Fruit fly (Drosophila melanogaster) whole organism, wandering third instar larva: ENCODE data around the gene ifc.

ENCODE experiments used
- Hr78 ChIP-seq: fragments of >200 bp; optimal IDR thresholded peaks from 2 replicates; lab custom pipeline; 2017; ENCODE audit warnings: missing biosample characterization, missing genetic modification characterization
- br ChIP-seq: fragments of 200-800 bp; sonication (Bioruptor generic); optimal IDR thresholded peaks from 2 replicates; lab custom pipeline; 2016; ENCODE audit warnings: missing biosample characterization, missing genetic modification characterization
- fru ChIP-seq: fragments of 200-800 bp; sonication (Bioruptor generic); optimal IDR thresholded peaks from 3 replicates; lab custom pipeline; 2016; ENCODE audit warnings: missing biosample characterization, mild to moderate bottlenecking, missing genetic modification characterization
- h ChIP-seq: fragments of 200-800 bp; sonication (Bioruptor generic); optimal IDR thresholded peaks from 3 replicates; lab custom pipeline; 2016; ENCODE audit warnings: missing biosample characterization, mild to moderate bottlenecking, missing genetic modification characterization
- sage ChIP-seq: fragments of 200-800 bp; sonication (Bioruptor generic); optimal IDR thresholded peaks from 2 replicates; lab custom pipeline; 2016; ENCODE audit warnings: missing biosample characterization, mild to moderate bottlenecking, missing genetic modification characterization

dm6 chr2L:5980862-5981432, 5.2 kb upstream of the ifc start, which contains the start of gene chic:
- TF ChIP-seq br (GFP tag; lab: Kevin White, UChicago) (no peak), Hr78 (GFP tag; lab: Kevin White, UChicago) (no peak), sage (GFP tag; lab: Kevin White, UChicago) (no peak), h (GFP tag; lab: Kevin White, UChicago) (peak; percentile 39), fru (GFP tag; lab: Kevin White, UChicago) (peak; percentile 19)
